Worm (Caenorhabditis elegans): ENCODE data around the gene Y111B2A.2.

Y111B2A.2 gene

DNA sequence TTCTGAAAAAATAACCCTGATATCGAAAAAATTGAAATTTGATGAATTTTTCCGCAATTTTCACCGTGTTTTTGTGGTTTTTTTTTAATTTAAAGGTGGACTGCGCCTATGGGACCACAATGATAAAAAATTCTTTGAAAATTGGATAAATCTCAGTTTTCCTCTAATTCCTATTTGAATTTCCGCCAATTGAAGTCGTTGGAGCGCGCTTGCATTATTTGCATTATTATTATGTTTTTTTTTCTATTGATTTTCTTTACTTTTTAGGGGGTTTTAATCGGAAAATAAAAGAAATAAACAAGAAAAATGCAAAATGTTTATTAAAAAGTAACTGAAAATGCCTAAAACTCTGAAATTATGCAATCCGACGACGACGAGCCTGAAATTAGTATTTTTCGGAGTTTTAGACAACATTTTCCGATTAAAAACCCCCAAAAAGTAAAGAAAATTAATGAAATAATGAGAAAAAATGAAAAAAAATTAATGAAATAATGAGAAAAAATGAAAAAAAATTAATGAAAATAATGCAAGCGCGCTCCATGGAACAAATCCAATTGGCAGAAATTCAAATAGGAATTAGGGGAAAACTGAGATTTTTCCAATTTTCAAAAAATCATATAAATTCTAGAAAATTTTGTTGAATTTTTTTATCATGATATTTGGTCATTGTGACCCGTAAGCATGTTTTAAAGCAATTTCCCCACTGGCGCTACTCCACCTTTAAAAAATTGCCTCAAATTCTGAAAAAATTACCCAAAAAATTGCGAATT, 40.0 kb upstream of the Y111B2A.2 start:
- TF ChIP-seq fkh-8 (tag; optimal IDR thresholded peaks at IDR 0.05) (no peak), ceh-88 (GFP tag; IDR thresholded peaks at IDR 0.05) (no peak), rnt-1 (tag; optimal IDR thresholded peaks at IDR 0.05) (no peak), nhr-19 (GFP tag; conservative IDR thresholded peaks at IDR 0.05) (no peak), lin-35 (GFP tag; optimal IDR thresholded peaks at IDR 0.05) (peak in 1 of 2 experiments; percentile 13), pax-3 (tag; optimal IDR thresholded peaks at IDR 0.05) (no peak), efl-1 (optimal IDR thresholded peaks at IDR 0.05) (peak in 1 of 2 experiments; percentile 53), efl-1 (GFP tag; optimal IDR thresholded peaks at IDR 0.05 in 1 of 2) (peak; percentile 34 to 95), dpl-1 (GFP tag; optimal IDR thresholded peaks at IDR 0.05) (peak in 2 of 3 experiments; percentile 23 to 39), ztf-4 (tag; optimal IDR thresholded peaks at IDR 0.05) (peak; percentile 79)

DNA sequence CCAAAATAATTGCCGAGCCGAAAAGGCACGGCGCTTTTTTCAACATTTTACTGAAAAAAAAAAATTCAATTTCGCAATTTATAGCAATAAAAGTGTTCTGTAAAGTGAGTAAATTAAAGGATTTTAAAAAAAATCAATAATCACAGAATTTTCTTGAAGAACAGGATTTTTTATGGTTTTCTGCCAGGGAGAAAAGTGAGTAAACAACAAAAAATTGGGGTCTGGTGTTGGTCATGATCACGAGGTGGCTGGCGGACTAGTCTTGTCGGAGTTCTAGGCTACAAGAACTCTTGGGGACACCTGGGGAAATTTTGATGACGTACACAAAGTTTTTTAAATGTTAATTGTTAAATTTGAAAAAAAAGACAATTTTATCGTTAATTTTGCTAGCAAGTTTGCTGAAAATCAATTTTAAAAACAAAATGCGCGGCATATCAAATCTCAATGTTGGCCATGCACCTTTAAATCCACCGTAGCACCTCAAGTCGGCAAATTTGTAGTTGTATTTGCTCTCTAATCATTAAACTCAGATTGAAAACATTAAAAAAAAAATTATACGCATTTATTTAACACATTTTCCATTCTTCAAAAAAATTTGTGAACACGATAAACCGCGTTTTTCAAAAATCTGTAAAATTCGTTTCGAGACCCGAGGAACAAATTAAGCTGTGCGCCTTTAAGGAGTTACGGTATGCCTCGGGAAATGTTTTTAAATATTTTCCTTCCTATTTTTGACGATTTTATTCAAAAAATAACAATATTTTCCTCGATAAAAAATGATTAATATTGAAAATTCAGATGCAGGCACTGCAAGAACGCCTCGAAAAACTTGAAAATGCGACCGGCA, 38.9 kb upstream of the Y111B2A.2 start, which contains the start of the genes scav-3 and Y49E10.21:
Gene scav-3, minus strand, starts transcription at position 50 of the 847 bp plus-strand sequence.
Gene Y49E10.21, plus strand, starts transcription at position 797 of the 847 bp plus-strand sequence.
- TF ChIP-seq ceh-88 (GFP tag; IDR thresholded peaks at IDR 0.05), result no peak
- no peak for TF ChIP-seq fos-1 (tag; optimal IDR thresholded peaks at IDR 0.05)
- no peak for TF ChIP-seq vab-15 (tag; optimal IDR thresholded peaks at IDR 0.05)
- TF ChIP-seq ceh-90 (tag; optimal IDR thresholded peaks at IDR 0.05), result no peak
- TF ChIP-seq nhr-90 (tag; optimal IDR thresholded peaks at IDR 0.05; ENCODE audit: poor library complexity), result no peak
- no peak for TF ChIP-seq nhr-47 (tag; optimal IDR thresholded peaks at IDR 0.05)
- no peak for TF ChIP-seq nhr-11 (tag; optimal IDR thresholded peaks at IDR 0.05)
- no peak for TF ChIP-seq ets-5 (GFP tag; IDR thresholded peaks at IDR 0.05)
- no peak for TF ChIP-seq tlp-1 (tag; optimal IDR thresholded peaks at IDR 0.05)
- no peak for TF ChIP-seq zag-1 (tag; optimal IDR thresholded peaks at IDR 0.05)
- no peak for TF ChIP-seq aly-2 (tag; optimal IDR thresholded peaks at IDR 0.05)
- TF ChIP-seq sup-37 (GFP tag; optimal IDR thresholded peaks at IDR 0.05), result no peak
- TF ChIP-seq ceh-63 (GFP tag; optimal IDR thresholded peaks at IDR 0.05), result no peak
- no peak for TF ChIP-seq nhr-76 (tag; optimal IDR thresholded peaks at IDR 0.05)
- TF ChIP-seq ztf-11 (tag; optimal IDR thresholded peaks at IDR 0.05), result no peak
- no peak for TF ChIP-seq unc-86 (tag; optimal IDR thresholded peaks at IDR 0.05)
- TF ChIP-seq ama-1 (optimal IDR thresholded peaks at IDR 0.05), result no peak
- peak; percentile 17 for TF ChIP-seq F16B12.6 (tag; optimal IDR thresholded peaks at IDR 0.05)
- no peak for TF ChIP-seq egl-13 (tag; optimal IDR thresholded peaks at IDR 0.05)
- no peak for TF ChIP-seq mef-2 (tag; optimal IDR thresholded peaks at IDR 0.05)
- TF ChIP-seq egl-27 (tag; optimal IDR thresholded peaks at IDR 0.05), result no peak
- peak; percentile 41 for TF ChIP-seq xbp-1 (tag; optimal IDR thresholded peaks at IDR 0.05)
- no peak for TF ChIP-seq nhr-20 (tag; optimal IDR thresholded peaks at IDR 0.05)
- no peak for TF ChIP-seq snpc-4 (tag; optimal IDR thresholded peaks at IDR 0.05)
- no peak for TF ChIP-seq mab-9 (GFP tag; IDR thresholded peaks at IDR 0.05)
- no peak for TF ChIP-seq pax-3 (tag; optimal IDR thresholded peaks at IDR 0.05)
- TF ChIP-seq lin-14 (GFP tag; optimal IDR thresholded peaks at IDR 0.05), result no peak
- no peak for TF ChIP-seq pqm-1 (tag; optimal IDR thresholded peaks at IDR 0.05)
- no peak for TF ChIP-seq grh-1 (GFP tag; IDR thresholded peaks at IDR 0.05)
- no peak for TF ChIP-seq unc-30 (tag; optimal IDR thresholded peaks at IDR 0.05)
- no peak for TF ChIP-seq lir-3 (tag; optimal IDR thresholded peaks at IDR 0.05; ENCODE audit: poor library complexity)
- TF ChIP-seq ceh-8 (GFP tag; optimal IDR thresholded peaks at IDR 0.05), result no peak
- peak in 1 of 3 experiments; percentile 2 for TF ChIP-seq ceh-82 (tag; optimal IDR thresholded peaks at IDR 0.05)
- no peak for TF ChIP-seq isw-1 (GFP tag; IDR thresholded peaks at IDR 0.05)
- no peak for TF ChIP-seq Y116A8C.19 (tag; optimal IDR thresholded peaks at IDR 0.05; ENCODE audit: borderline replicate concordance)
- TF ChIP-seq nhr-237 (tag; optimal IDR thresholded peaks at IDR 0.05), result no peak
- no peak for TF ChIP-seq fkh-10 (GFP tag; optimal IDR thresholded peaks at IDR 0.05)
- peak; percentile 74 for TF ChIP-seq nhr-85 (tag)
- TF ChIP-seq nhr-71 (tag; optimal IDR thresholded peaks at IDR 0.05), result no peak
- peak; percentile 44 to 52 for TF ChIP-seq efl-1 (optimal IDR thresholded peaks at IDR 0.05)
- peak; percentile 21 to 61 for TF ChIP-seq efl-1 (GFP tag; optimal IDR thresholded peaks at IDR 0.05 in 1 of 2)
- TF ChIP-seq lsy-2 (tag; optimal IDR thresholded peaks at IDR 0.05), result peak; percentile 37 to 48
